Worm (Caenorhabditis elegans) whole organism, young adult: Measurements from ENCODE around the gene dyf-13.

ENCODE experiments used
- C17E4.6 ChIP-seq: fragments of 200-800 bp; sonication (Bioruptor generic); IDR thresholded peaks from 2 replicates; pipeline ENCODE4 v1.3.6; 2022; ENCODE audit warnings: missing genetic modification reagents, missing genetic modification characterization, missing compliant biosample characterization
- D2030.7 ChIP-seq: fragments of 200-800 bp; sonication (Bioruptor generic); IDR thresholded peaks from 2 replicates; pipeline ENCODE4 v1.3.6; 2022; ENCODE audit warnings: missing genetic modification reagents, missing genetic modification characterization, missing compliant biosample characterization
- F22D6.2 ChIP-seq: sonication (generic microtip); optimal IDR thresholded peaks from 2 replicates; lab custom pipeline; 2016; ENCODE audit warnings: mild to moderate bottlenecking, missing genetic modification characterization, missing compliant biosample characterization
- T26A5.8 ChIP-seq: sonication (generic microtip); optimal IDR thresholded peaks from 2 replicates; lab custom pipeline; 2016; ENCODE audit warnings: missing genetic modification characterization, missing compliant biosample characterization
- Y67H2A.10 ChIP-seq: fragments of 200-800 bp; sonication (Bioruptor generic); conservative IDR thresholded peaks from 2 replicates; pipeline ENCODE4 v1.3.6; 2022; ENCODE audit warnings: missing genetic modification reagents, missing genetic modification characterization, missing compliant biosample characterization
- Y79H2A.3 ChIP-seq: fragments of 200-800 bp; sonication (Bioruptor generic); conservative IDR thresholded peaks from 2 replicates; pipeline ENCODE4 v1.3.6; 2022; ENCODE audit warnings: missing genetic modification reagents, missing genetic modification characterization, missing compliant biosample characterization
- attf-5 ChIP-seq: fragments of 200-800 bp; sonication (Bioruptor generic); optimal IDR thresholded peaks from 2 replicates; lab custom pipeline; 2018; ENCODE audit warnings: mild to moderate bottlenecking, missing genetic modification characterization, missing compliant biosample characterization
- bed-2 ChIP-seq: fragments of 200-800 bp; sonication (Bioruptor generic); IDR thresholded peaks from 2 replicates; pipeline ENCODE4 v1.3.6; 2022; ENCODE audit warnings: missing genetic modification reagents, missing genetic modification characterization, missing compliant biosample characterization
- ccch-3 ChIP-seq: fragments of 200-800 bp; sonication (Bioruptor generic); optimal IDR thresholded peaks from 2 replicates; lab custom pipeline; 2018; ENCODE audit warnings: mild to moderate bottlenecking, missing genetic modification characterization, missing compliant biosample characterization
- cebp-1 ChIP-seq, 2 experiments: fragments of 200-800 bp in 1 of 2; sonication (Bioruptor generic) in 1 of 2; sonication (generic microtip) in 1 of 2; IDR thresholded peaks in 1 of 2; optimal IDR thresholded peaks in 1 of 2; 2 replicates each; pipeline versions ENCODE4 v1.3.6 to Lab custom; 2017 to 2022; ENCODE audit warnings: missing compliant biosample characterization in 2 of 2, missing genetic modification characterization in 2 of 2, mild to moderate bottlenecking in 1 of 2, missing genetic modification reagents in 1 of 2, moderate library complexity in 1 of 2
- cebp-2 ChIP-seq: fragments of 200-800 bp; sonication (Bioruptor generic); IDR thresholded peaks from 2 replicates; pipeline ENCODE4 v1.3.6; 2022; ENCODE audit warnings: missing genetic modification characterization, missing compliant biosample characterization
- ceh-100 ChIP-seq: fragments of 200-800 bp; sonication (Bioruptor generic); IDR thresholded peaks from 2 replicates; pipeline ENCODE4 v1.3.6; 2022; ENCODE audit warnings: missing genetic modification reagents, missing genetic modification characterization, missing compliant biosample characterization
- ceh-40 ChIP-seq: fragments of 200-800 bp; sonication (Bioruptor generic); IDR thresholded peaks from 2 replicates; pipeline ENCODE4 v1.3.6; 2022; ENCODE audit warnings: missing genetic modification characterization, missing compliant biosample characterization
- ceh-91 ChIP-seq: fragments of 200-800 bp; sonication (Bioruptor generic); IDR thresholded peaks from 2 replicates; pipeline ENCODE4 v1.3.6; 2022; ENCODE audit warnings: missing genetic modification reagents, missing genetic modification characterization, missing compliant biosample characterization
- die-1 ChIP-seq: sonication (generic microtip); optimal IDR thresholded peaks from 2 replicates; lab custom pipeline; 2016; ENCODE audit warnings: missing genotype, mild to moderate bottlenecking, missing genetic modification characterization, missing compliant biosample characterization
- dox-1 ChIP-seq: fragments of 200-800 bp; sonication (Bioruptor generic); IDR thresholded peaks from 2 replicates; pipeline ENCODE4 v1.3.6; 2022; ENCODE audit warnings: missing genetic modification reagents, missing genetic modification characterization, missing compliant biosample characterization
- egrh-3 ChIP-seq: fragments of 200-800 bp; sonication (Bioruptor generic); IDR thresholded peaks from 2 replicates; pipeline ENCODE4 v1.3.6; 2022; ENCODE audit warnings: missing genetic modification reagents, missing genetic modification characterization, missing compliant biosample characterization
- ets-4 ChIP-seq: fragments of 200-800 bp; sonication (Bioruptor generic); optimal IDR thresholded peaks from 2 replicates; lab custom pipeline; 2018; ENCODE audit warnings: mild to moderate bottlenecking, missing genetic modification characterization, missing compliant biosample characterization
- hmg-1.2 ChIP-seq: fragments of 200-800 bp; sonication (Bioruptor generic); IDR thresholded peaks from 2 replicates; pipeline ENCODE4 v1.3.6; 2022; ENCODE audit warnings: missing genetic modification reagents, missing genetic modification characterization, missing compliant biosample characterization
- let-607 ChIP-seq, 2 experiments: fragments of 200-800 bp in 1 of 2; sonication (Bioruptor generic) in 1 of 2; sonication (generic microtip) in 1 of 2; optimal IDR thresholded peaks; 2 replicates each; lab custom pipeline; 2016 to 2018; ENCODE audit warnings: mild to moderate bottlenecking in 2 of 2, missing compliant biosample characterization in 2 of 2, missing genetic modification characterization in 2 of 2, moderate library complexity in 2 of 2, missing genotype in 1 of 2
- lin-54 ChIP-seq: fragments of 200-800 bp; sonication (Bioruptor generic); optimal IDR thresholded peaks from 2 replicates; lab custom pipeline; 2018; ENCODE audit warnings: mild to moderate bottlenecking, missing genetic modification characterization, missing compliant biosample characterization
- lsl-1 ChIP-seq: fragments of 200-800 bp; sonication (Bioruptor generic); optimal IDR thresholded peaks from 2 replicates; lab custom pipeline; 2018; ENCODE audit warnings: mild to moderate bottlenecking, missing genetic modification characterization, moderate library complexity, missing compliant biosample characterization
- lsy-27 ChIP-seq: sonication (generic microtip); optimal IDR thresholded peaks from 2 replicates; lab custom pipeline; 2017; ENCODE audit warnings: missing genetic modification characterization, mild to moderate bottlenecking, missing compliant biosample characterization, antibody characterized with exemption, missing genotype, borderline replicate concordance; ENCODE audit not compliant: insufficient read depth
- madf-3 ChIP-seq: fragments of 200-800 bp; sonication (Bioruptor generic); IDR thresholded peaks from 2 replicates; pipeline ENCODE4 v1.3.6; 2022; ENCODE audit warnings: missing genetic modification reagents, missing genetic modification characterization, missing compliant biosample characterization
- madf-8 ChIP-seq: fragments of 200-800 bp; sonication (Bioruptor generic); conservative IDR thresholded peaks from 2 replicates; pipeline ENCODE4 v1.3.6; 2022; ENCODE audit warnings: missing genetic modification reagents, missing genetic modification characterization, missing compliant biosample characterization
- mel-28 ChIP-seq: sonication (generic microtip); optimal IDR thresholded peaks from 2 replicates; lab custom pipeline; 2016; ENCODE audit warnings: borderline replicate concordance, mild to moderate bottlenecking, missing genetic modification characterization, missing compliant biosample characterization
- mxl-1 ChIP-seq: sonication (generic microtip); optimal IDR thresholded peaks from 2 replicates; lab custom pipeline; 2016; ENCODE audit warnings: missing genetic modification characterization, missing compliant biosample characterization
- nfya-1 ChIP-seq: sonication (generic microtip); optimal IDR thresholded peaks from 2 replicates; lab custom pipeline; 2017; ENCODE audit warnings: antibody characterized with exemption, missing compliant biosample characterization, missing genetic modification characterization, borderline replicate concordance; ENCODE audit not compliant: insufficient read depth
- nfya-2 ChIP-seq: fragments of 200-800 bp; sonication (Bioruptor generic); IDR thresholded peaks from 2 replicates; pipeline ENCODE4 v1.3.6; 2022; ENCODE audit warnings: missing genetic modification reagents, missing genetic modification characterization, missing compliant biosample characterization
- nhr-120 ChIP-seq: fragments of 200-800 bp; sonication (Bioruptor generic); IDR thresholded peaks from 2 replicates; pipeline ENCODE4 v1.3.6; 2022; ENCODE audit warnings: missing genetic modification characterization, missing compliant biosample characterization
- nhr-179 ChIP-seq: sonication (generic microtip); optimal IDR thresholded peaks from 2 replicates; lab custom pipeline; 2016; ENCODE audit warnings: mild to moderate bottlenecking, missing genetic modification characterization, missing compliant biosample characterization
- nhr-27 ChIP-seq: fragments of 200-800 bp; sonication (Bioruptor generic); optimal IDR thresholded peaks from 2 replicates; lab custom pipeline; 2018; ENCODE audit warnings: mild to moderate bottlenecking, missing genetic modification characterization, moderate library complexity, missing compliant biosample characterization
- pbrm-1 ChIP-seq: fragments of 200-800 bp; sonication (Bioruptor generic); IDR thresholded peaks from 2 replicates; pipeline ENCODE4 v1.3.6; 2022; ENCODE audit warnings: missing genetic modification reagents, missing genetic modification characterization, missing compliant biosample characterization
- rec-8 ChIP-seq, 2 experiments: sonication (generic microtip); optimal IDR thresholded peaks; 2 replicates each; lab custom pipeline; 2016; ENCODE audit warnings: mild to moderate bottlenecking in 2 of 2, missing genetic modification characterization in 2 of 2, missing genetic modification reagents in 2 of 2, missing genotype in 2 of 2, missing biosample characterization in 1 of 2, missing compliant biosample characterization in 1 of 2, moderate library complexity in 1 of 2
- rpc-1 ChIP-seq, 2 experiments: fragments of 150-350 bp in 1 of 2; sonication (generic microtip) in 1 of 2; optimal IDR thresholded peaks; 2 replicates each; lab custom pipeline; 2014 to 2018; ENCODE audit warnings: missing biosample characterization in 1 of 2, missing genetic modification characterization in 1 of 2, missing genetic modification reagents in 1 of 2, missing genotype in 1 of 2
- sdz-38 ChIP-seq: sonication (generic microtip); optimal IDR thresholded peaks from 2 replicates; lab custom pipeline; 2016; ENCODE audit warnings: missing genotype, missing genetic modification characterization, missing compliant biosample characterization
- snpc-1.3 ChIP-seq: sonication (generic microtip); optimal IDR thresholded peaks from 2 replicates; lab custom pipeline; 2017; ENCODE audit warnings: missing genetic modification characterization, mild to moderate bottlenecking, missing compliant biosample characterization, antibody characterized with exemption, moderate library complexity, missing genotype, missing genetic modification reagents; ENCODE audit not compliant: insufficient read depth
- snpc-3.4 ChIP-seq: sonication (generic microtip); optimal IDR thresholded peaks from 2 replicates; lab custom pipeline; 2017; ENCODE audit warnings: missing genetic modification characterization, mild to moderate bottlenecking, missing compliant biosample characterization, antibody characterized with exemption, moderate library complexity, missing genotype, missing genetic modification reagents
- somi-1 ChIP-seq: fragments of 200-800 bp; sonication (Bioruptor generic); optimal IDR thresholded peaks from 2 replicates; lab custom pipeline; 2018; ENCODE audit warnings: mild to moderate bottlenecking, missing genetic modification characterization, missing compliant biosample characterization
- tbx-9 ChIP-seq: sonication (generic microtip); optimal IDR thresholded peaks from 2 replicates; lab custom pipeline; 2016; ENCODE audit warnings: borderline replicate concordance, missing genetic modification characterization, inconsistent platforms, missing compliant biosample characterization
- unc-130 ChIP-seq: sonication (generic microtip); optimal IDR thresholded peaks from 2 replicates; lab custom pipeline; 2016; ENCODE audit warnings: missing genetic modification reagents, missing genetic modification characterization, missing compliant biosample characterization
- zim-3 ChIP-seq: sonication (generic microtip); optimal IDR thresholded peaks from 2 replicates; lab custom pipeline; 2017; ENCODE audit warnings: mild to moderate bottlenecking, missing genetic modification characterization, moderate library complexity, missing compliant biosample characterization
- ztf-22 ChIP-seq: fragments of 200-800 bp; sonication (Bioruptor generic); optimal IDR thresholded peaks from 2 replicates; lab custom pipeline; 2018; ENCODE audit warnings: mild to moderate bottlenecking, missing genetic modification characterization, moderate library complexity, missing compliant biosample characterization
- ztf-25 ChIP-seq: fragments of 200-800 bp; sonication (Bioruptor generic); IDR thresholded peaks from 2 replicates; pipeline ENCODE4 v1.3.6; 2022; ENCODE audit warnings: missing genetic modification reagents, missing genetic modification characterization, missing compliant biosample characterization
- ztf-28 ChIP-seq: fragments of 200-800 bp; sonication (Bioruptor generic); IDR thresholded peaks from 2 replicates; pipeline ENCODE4 v1.3.6; 2022; ENCODE audit warnings: missing genetic modification reagents, missing genetic modification characterization, missing compliant biosample characterization

The dyf-13 gene

ce11 chrII:7200051-7200599 is 29.0 kb upstream of the dyf-13 start, which contains the start of gene pcrg-1:
TSS of gene pcrg-1 (plus strand) at chrII:7200549.
- peak; percentile 90 for TF ChIP-seq dox-1
- TF ChIP-seq ets-4 (GFP tag; lab: Kevin White, UChicago), result peak; percentile 73
- peak; percentile 58; the same call in 1 of the 2 replicates for TF ChIP-seq egrh-3 (GFP tag; lab: Robert Waterston, UW)
- peak; percentile 75; the same call in 1 of the 2 replicates for TF ChIP-seq bed-2 (GFP tag; lab: Robert Waterston, UW)
- TF ChIP-seq zim-3, result peak; percentile 82
- no peak for TF ChIP-seq tbx-9 (tag; lab: Kevin White, UChicago)
- TF ChIP-seq ceh-91 (GFP tag; lab: Robert Waterston, UW), result 0 out of 2 replicates have a peak, but pooled peaks have one; percentile 41
- peak; percentile 90 for TF ChIP-seq snpc-3.4 (tag; lab: Kevin White, UChicago)
- TF ChIP-seq ceh-40 (GFP tag; lab: Robert Waterston, UW), result peak; percentile 86
- TF ChIP-seq Y79H2A.3 (GFP tag; lab: Robert Waterston, UW), result no peak
- TF ChIP-seq T26A5.8, result peak; percentile 74
- TF ChIP-seq nhr-179 (tag; lab: Kevin White, UChicago), result no peak
- TF ChIP-seq nhr-120, result 0 out of 2 replicates have a peak, but pooled peaks have one; percentile 35
- peak; percentile 87 for TF ChIP-seq rpc-1 (optimal IDR thresholded peaks at IDR 0.05; lab: Kevin White, UChicago)
- peak; percentile 84 for TF ChIP-seq rpc-1 (tag; optimal IDR thresholded peaks at IDR 0.05; lab: Kevin White, UChicago)
- TF ChIP-seq ztf-28 (GFP tag; lab: Robert Waterston, UW), result no peak
- peak; percentile 28 for TF ChIP-seq sdz-38 (tag; lab: Kevin White, UChicago)
- peak; percentile 40 to 43 for TF ChIP-seq let-607 (tag; optimal IDR thresholded peaks at IDR 0.05; lab: Kevin White, UChicago)
- TF ChIP-seq ztf-22 (GFP tag; lab: Kevin White, UChicago), result peak; percentile 52
- TF ChIP-seq cebp-2, result 0 out of 2 replicates have a peak, but pooled peaks have one; percentile 30
- peak; percentile 77 for TF ChIP-seq C17E4.6 (GFP tag; lab: Robert Waterston, UW)
- TF ChIP-seq madf-8 (GFP tag; lab: Robert Waterston, UW), result peak; percentile 53
- peak; percentile 80 for TF ChIP-seq somi-1
- peak; percentile 73 for TF ChIP-seq ceh-100
- peak; percentile 58 for TF ChIP-seq F22D6.2 (tag; lab: Kevin White, UChicago)
- no peak for TF ChIP-seq mel-28 (tag; lab: Kevin White, UChicago)
- TF ChIP-seq pbrm-1 (GFP tag; lab: Robert Waterston, UW), result no peak; the same call in 1 of the 2 replicates
- TF ChIP-seq madf-3 (GFP tag; lab: Robert Waterston, UW), result peak; percentile 84
- TF ChIP-seq rec-8 (tag; optimal IDR thresholded peaks at IDR 0.05; lab: Kevin White, UChicago), result peak in 1 of 2 experiments; percentile 15
- no peak for TF ChIP-seq ccch-3 (GFP tag; lab: Kevin White, UChicago)
- peak; percentile 76 for TF ChIP-seq lin-54 (GFP tag; lab: Kevin White, UChicago)
- peak; percentile 61 for TF ChIP-seq nhr-27 (tag; lab: Kevin White, UChicago)
- TF ChIP-seq Y67H2A.10 (GFP tag; lab: Robert Waterston, UW), result no peak
- TF ChIP-seq snpc-1.3, result peak; percentile 79
- peak; percentile 80 for TF ChIP-seq ztf-25 (GFP tag; lab: Robert Waterston, UW)
- TF ChIP-seq lsy-27 (tag; lab: Kevin White, UChicago), result peak; percentile 50
- no peak for TF ChIP-seq unc-130
- peak; percentile 22; the same call in 1 of the 2 replicates for TF ChIP-seq cebp-1 (GFP tag; IDR thresholded peaks at IDR 0.05; lab: Robert Waterston, UW)
- TF ChIP-seq cebp-1 (tag; optimal IDR thresholded peaks at IDR 0.05; lab: Kevin White, UChicago), result no peak
- peak; percentile 70 for TF ChIP-seq attf-5 (GFP tag; lab: Kevin White, UChicago)
- 0 out of 2 replicates have a peak, but pooled peaks have one; percentile 65 for TF ChIP-seq nfya-2 (GFP tag; lab: Robert Waterston, UW)
- TF ChIP-seq mxl-1, result peak; percentile 80
- TF ChIP-seq nfya-1 (tag; lab: Kevin White, UChicago), result no peak
- TF ChIP-seq lsl-1 (GFP tag; lab: Kevin White, UChicago), result peak; percentile 70
- peak; percentile 92 for TF ChIP-seq hmg-1.2 (GFP tag; lab: Robert Waterston, UW)
- peak; percentile 91 for TF ChIP-seq die-1 (tag; lab: Kevin White, UChicago)
- peak; percentile 78 for TF ChIP-seq D2030.7
